Worm (Caenorhabditis elegans) whole organism, midembryonic: ENCODE measurements around the gene str-226.
"Not testable (repeated sequence)": the region's sequence is repeated elsewhere in the genome, so short reads cannot be mapped to it uniquely, and the experiment has no call there.

ENCODE experiments used
- cog-1 ChIP-seq: sonication (generic microtip); optimal IDR thresholded peaks from 2 replicates; lab custom pipeline; 2016; ENCODE audit warnings: missing genetic modification characterization, missing compliant biosample characterization
- flt-1 ChIP-seq: fragments of 200-800 bp; sonication (Bioruptor generic); IDR thresholded peaks from 2 replicates; pipeline ENCODE4 v1.3.6; 2022; ENCODE audit warnings: missing genetic modification characterization, missing compliant biosample characterization
- med-1 ChIP-seq: sonication (generic microtip); optimal IDR thresholded peaks from 2 replicates; lab custom pipeline; 2017; ENCODE audit warnings: missing genetic modification characterization, mild to moderate bottlenecking, missing compliant biosample characterization, antibody characterized with exemption, missing genetic modification reagents; ENCODE audit not compliant: insufficient read depth

Gene str-226

ce11 chrV:3562824-3563223, 50.3 kb downstream of the str-226 start, which contains the start of gene T24A6.16:
TSS of gene T24A6.16 (minus strand) at chrV:3562924.
- not testable (repeated sequence) for TF ChIP-seq med-1; flt-1 (GFP tag; lab: Robert Waterston, UW); cog-1 (tag; lab: Kevin White, UChicago)
